Fruit fly (Drosophila melanogaster): ENCODE data around the gene Adh.

Gene Adh

dm6 chr2L:14570843-14571242 is 44.5 kb upstream of the Adh start:
- TF ChIP-seq CG9705 (GFP tag; optimal IDR thresholded peaks at IDR 0.05) (no peak), HLH106 (tag; optimal IDR thresholded peaks at IDR 0.05) (no peak), woc (GFP tag; optimal IDR thresholded peaks at IDR 0.05) (no peak), OdsH (GFP tag; optimal IDR thresholded peaks at IDR 0.05) (no peak)

- no peak for TF ChIP-seq usp (GFP tag; optimal IDR thresholded peaks at IDR 0.05)
- no peak for TF ChIP-seq Hnf4 (GFP tag; optimal IDR thresholded peaks at IDR 0.05)
- no peak for TF ChIP-seq sage (GFP tag; optimal IDR thresholded peaks at IDR 0.05)
- no peak for TF ChIP-seq h (GFP tag; optimal IDR thresholded peaks at IDR 0.05)
- no peak for TF ChIP-seq ey (GFP tag; optimal IDR thresholded peaks at IDR 0.05)
- TF ChIP-seq Vsx2 (GFP tag; optimal IDR thresholded peaks at IDR 0.05; ENCODE audit: partially characterized antibody), result peak; percentile 36
- peak; percentile 45 for TF ChIP-seq fru (GFP tag; optimal IDR thresholded peaks at IDR 0.05)
- peak in 1 of 2 experiments; percentile 70 for TF ChIP-seq foxo (GFP tag; optimal IDR thresholded peaks at IDR 0.05)
- TF ChIP-seq Abd-B (GFP tag; optimal IDR thresholded peaks at IDR 0.05), result no peak
Measured at dm6 chr2L:14571673-14572461, 43.5 kb upstream of the Adh start.

- TF ChIP-seq Rel (GFP tag; optimal IDR thresholded peaks at IDR 0.05) (peak; percentile 51), Rel (tag; optimal IDR thresholded peaks at IDR 0.05) (no peak), foxo (GFP tag; optimal IDR thresholded peaks at IDR 0.05) (peak; percentile 17 to 91), sage (GFP tag; optimal IDR thresholded peaks at IDR 0.05) (peak; percentile 75), dsf (GFP tag; optimal IDR thresholded peaks at IDR 0.05; ENCODE audit: borderline replicate concordance) (no peak), rgr (GFP tag; optimal IDR thresholded peaks at IDR 0.05) (peak; percentile 77), dl (GFP tag; optimal IDR thresholded peaks at IDR 0.05; ENCODE audit: insufficient read depth in 1 of 2, partially characterized antibody in 2 of 2) (no peak), Hr83 (GFP tag; optimal IDR thresholded peaks at IDR 0.05; ENCODE audit: poor library complexity, severe bottlenecking) (no peak), Myc (optimal IDR thresholded peaks at IDR 0.05) (no peak), tai (GFP tag; optimal IDR thresholded peaks at IDR 0.05) (peak; percentile 48), Hnf4 (GFP tag; optimal IDR thresholded peaks at IDR 0.05) (peak; percentile 71), usp (GFP tag; optimal IDR thresholded peaks at IDR 0.05) (no peak), pan (optimal IDR thresholded peaks at IDR 0.05) (no peak), jim (GFP tag; optimal IDR thresholded peaks at IDR 0.05) (no peak), OdsH (GFP tag; optimal IDR thresholded peaks at IDR 0.05) (peak; percentile 89), h (GFP tag; optimal IDR thresholded peaks at IDR 0.05) (peak; percentile 93), HLH106 (tag; optimal IDR thresholded peaks at IDR 0.05) (peak; percentile 80), Mio (GFP tag; optimal IDR thresholded peaks at IDR 0.05) (no peak), dmrt93B (GFP tag; optimal IDR thresholded peaks at IDR 0.05) (peak; percentile 72), ey (GFP tag; optimal IDR thresholded peaks at IDR 0.05) (peak; percentile 81), Dfd (GFP tag; optimal IDR thresholded peaks at IDR 0.05) (no peak), woc (GFP tag; optimal IDR thresholded peaks at IDR 0.05) (peak; percentile 92), sv (GFP tag; optimal IDR thresholded peaks at IDR 0.05) (no peak), CG32264 (GFP tag; optimal IDR thresholded peaks at IDR 0.05) (peak; percentile 61), brk (GFP tag; optimal IDR thresholded peaks at IDR 0.05) (peak; percentile 76), N (GFP tag; optimal IDR thresholded peaks at IDR 0.05) (no peak), Vsx2 (GFP tag; optimal IDR thresholded peaks at IDR 0.05; ENCODE audit: partially characterized antibody) (peak; percentile 27), Jra (GFP tag; optimal IDR thresholded peaks at IDR 0.05) (peak; percentile 60), GATAd (GFP tag; optimal IDR thresholded peaks at IDR 0.05) (no peak), psq (GFP tag; optimal IDR thresholded peaks at IDR 0.05) (peak; percentile 68), CG9705 (GFP tag; optimal IDR thresholded peaks at IDR 0.05) (no peak), Dif (GFP tag; optimal IDR thresholded peaks at IDR 0.05; ENCODE audit: partially characterized antibody) (no peak), fru (GFP tag; optimal IDR thresholded peaks at IDR 0.05) (peak; percentile 92), Hr78 (GFP tag; optimal IDR thresholded peaks at IDR 0.05) (no peak), CrebA (GFP tag; optimal IDR thresholded peaks at IDR 0.05; ENCODE audit: borderline replicate concordance) (peak; percentile 78), lola (GFP tag; optimal IDR thresholded peaks at IDR 0.05) (no peak), Sp1 (GFP tag; optimal IDR thresholded peaks at IDR 0.05) (peak; percentile 77), br (GFP tag; optimal IDR thresholded peaks at IDR 0.05) (peak; percentile 83), Abd-B (GFP tag; optimal IDR thresholded peaks at IDR 0.05) (no peak)
Measured at dm6 chr2L:14573216-14573909, 42.0 kb upstream of the Adh start.

Measured in whole organism, wandering third instar larva.